Worm (Caenorhabditis elegans) whole organism, early embryonic: ENCODE results near the gene bus-4.

Experiments used
- ama-1 ChIP-seq: fragments of 150-350 bp; optimal IDR thresholded peaks from 2 replicates; lab custom pipeline; 2014
- ceh-36 ChIP-seq: sonication (generic microtip); optimal IDR thresholded peaks from 2 replicates; lab custom pipeline; 2016; ENCODE audit warnings: missing genetic modification characterization, inconsistent platforms, missing compliant biosample characterization
- flt-1 ChIP-seq: fragments of 200-800 bp; sonication (Bioruptor generic); IDR thresholded peaks from 2 replicates; pipeline ENCODE4 v1.3.6; 2022; ENCODE audit warnings: missing genetic modification characterization, missing compliant biosample characterization
- hmbx-1 ChIP-seq: sonication (generic microtip); optimal IDR thresholded peaks from 2 replicates; lab custom pipeline; 2016; ENCODE audit warnings: mild to moderate bottlenecking, missing genetic modification characterization, missing compliant biosample characterization
- hmg-4 ChIP-seq: fragments of 200-800 bp; sonication (Bioruptor generic); optimal IDR thresholded peaks from 2 replicates; lab custom pipeline; 2018; ENCODE audit warnings: mild to moderate bottlenecking, missing genetic modification characterization, missing compliant biosample characterization
- tbx-11 ChIP-seq: fragments of 200-800 bp; sonication (Bioruptor generic); IDR thresholded peaks from 2 replicates; pipeline ENCODE4 v1.3.6; 2022; ENCODE audit warnings: missing genetic modification characterization, missing compliant biosample characterization
- tbx-37 ChIP-seq: fragments of 200-800 bp; sonication (Bioruptor generic); conservative IDR thresholded peaks from 2 replicates; pipeline ENCODE4 v1.3.6; 2022; ENCODE audit warnings: missing genetic modification reagents, missing genetic modification characterization, missing compliant biosample characterization
- tra-4 ChIP-seq: sonication (generic microtip); optimal IDR thresholded peaks from 2 replicates; lab custom pipeline; 2017; ENCODE audit warnings: missing genetic modification characterization, missing compliant biosample characterization

- TF ChIP-seq ama-1 (lab: Kevin White, UChicago) (no peak), tbx-11 (GFP tag; lab: Robert Waterston, UW) (no peak), tbx-37 (no peak), hmg-4 (GFP tag; lab: Kevin White, UChicago) (no peak), hmbx-1 (no peak), ceh-36 (tag; lab: Kevin White, UChicago) (no peak), tra-4 (tag; lab: Kevin White, UChicago) (no peak), flt-1 (no peak)
Measured at ce11 chrIV:4688221-4688620, at the start of gene bus-4.
